Worm (Caenorhabditis elegans) whole organism, young adult: ENCODE measurements around the gene Y71H2AM.6.
A peak's percentile ranks its signal among the peaks of the same experiment; 100 is the strongest.

Experiments
- B0019.2 ChIP-seq: fragments of 200-800 bp; sonication (Bioruptor generic); conservative IDR thresholded peaks from 2 replicates; pipeline ENCODE4 v1.3.6; 2022; ENCODE audit warnings: missing genetic modification reagents, missing genetic modification characterization, missing compliant biosample characterization
- B0261.1 ChIP-seq: sonication (generic microtip); optimal IDR thresholded peaks from 2 replicates; lab custom pipeline; 2016; ENCODE audit warnings: mild to moderate bottlenecking, missing genetic modification characterization, moderate library complexity, missing compliant biosample characterization
- C17E4.6 ChIP-seq: fragments of 200-800 bp; sonication (Bioruptor generic); IDR thresholded peaks from 2 replicates; pipeline ENCODE4 v1.3.6; 2022; ENCODE audit warnings: missing genetic modification reagents, missing genetic modification characterization, missing compliant biosample characterization
- F33H1.4 ChIP-seq: fragments of 200-800 bp; sonication (Bioruptor generic); IDR thresholded peaks from 2 replicates; pipeline ENCODE4 v1.3.6; 2022; ENCODE audit warnings: missing genetic modification reagents, missing genetic modification characterization, missing compliant biosample characterization
- F37B4.10 ChIP-seq: fragments of 200-800 bp; sonication (Bioruptor generic); IDR thresholded peaks from 2 replicates; pipeline ENCODE4 v1.3.6; 2022; ENCODE audit warnings: missing genetic modification characterization, missing compliant biosample characterization
- F52B5.7 ChIP-seq: sonication (generic microtip); optimal IDR thresholded peaks from 2 replicates; lab custom pipeline; 2016; ENCODE audit warnings: mild to moderate bottlenecking, missing genetic modification characterization, missing compliant biosample characterization
- F57C9.4 ChIP-seq: sonication (generic microtip); optimal IDR thresholded peaks from 2 replicates; lab custom pipeline; 2017; ENCODE audit warnings: mild to moderate bottlenecking, missing genetic modification characterization, missing compliant biosample characterization
- K12H6.12 ChIP-seq: fragments of 200-800 bp; sonication (Bioruptor generic); optimal IDR thresholded peaks from 2 replicates; lab custom pipeline; 2018; ENCODE audit warnings: mild to moderate bottlenecking, missing genetic modification characterization, missing compliant biosample characterization
- T07F8.4 ChIP-seq: sonication (generic microtip); optimal IDR thresholded peaks from 2 replicates; lab custom pipeline; 2016; ENCODE audit warnings: mild to moderate bottlenecking, missing genetic modification characterization, moderate library complexity, missing compliant biosample characterization
- Y53G8AR.9 ChIP-seq: fragments of 200-800 bp; sonication (Bioruptor generic); conservative IDR thresholded peaks from 2 replicates; pipeline ENCODE4 v1.3.6; 2022; ENCODE audit warnings: missing genetic modification reagents, missing genetic modification characterization, missing compliant biosample characterization
- Y67H2A.10 ChIP-seq: fragments of 200-800 bp; sonication (Bioruptor generic); conservative IDR thresholded peaks from 2 replicates; pipeline ENCODE4 v1.3.6; 2022; ENCODE audit warnings: missing genetic modification reagents, missing genetic modification characterization, missing compliant biosample characterization
- Y79H2A.3 ChIP-seq: fragments of 200-800 bp; sonication (Bioruptor generic); conservative IDR thresholded peaks from 2 replicates; pipeline ENCODE4 v1.3.6; 2022; ENCODE audit warnings: missing genetic modification reagents, missing genetic modification characterization, missing compliant biosample characterization
- ZK185.1 ChIP-seq: sonication (generic microtip); optimal IDR thresholded peaks from 2 replicates; lab custom pipeline; 2016; ENCODE audit warnings: mild to moderate bottlenecking, missing genetic modification characterization, missing compliant biosample characterization; ENCODE audit not compliant: poor library complexity, severe bottlenecking
- akir-1 ChIP-seq: fragments of 200-800 bp; sonication (Bioruptor generic); optimal IDR thresholded peaks from 2 replicates; lab custom pipeline; 2018; ENCODE audit warnings: mild to moderate bottlenecking, missing genetic modification characterization, moderate library complexity, missing compliant biosample characterization
- ama-1 ChIP-seq, 3 experiments: fragments of 150-350 bp in 1 of 3; sonication (generic microtip) in 2 of 3; optimal IDR thresholded peaks; 2 replicates each; lab custom pipeline; 2014 to 2018; ENCODE audit warnings: missing biosample characterization in 2 of 3, missing genetic modification characterization in 2 of 3, missing genetic modification reagents in 2 of 3
- bed-1 ChIP-seq: fragments of 200-800 bp; sonication (Bioruptor generic); IDR thresholded peaks from 2 replicates; pipeline ENCODE4 v1.3.6; 2022; ENCODE audit warnings: missing genetic modification reagents, missing genetic modification characterization, missing compliant biosample characterization
- ccch-3 ChIP-seq: fragments of 200-800 bp; sonication (Bioruptor generic); optimal IDR thresholded peaks from 2 replicates; lab custom pipeline; 2018; ENCODE audit warnings: mild to moderate bottlenecking, missing genetic modification characterization, missing compliant biosample characterization
- ceh-100 ChIP-seq: fragments of 200-800 bp; sonication (Bioruptor generic); IDR thresholded peaks from 2 replicates; pipeline ENCODE4 v1.3.6; 2022; ENCODE audit warnings: missing genetic modification reagents, missing genetic modification characterization, missing compliant biosample characterization
- ceh-27 ChIP-seq: fragments of 200-800 bp; sonication (Bioruptor generic); optimal IDR thresholded peaks from 2 replicates; lab custom pipeline; 2018; ENCODE audit warnings: mild to moderate bottlenecking, missing genetic modification characterization, moderate library complexity, missing compliant biosample characterization
- ceh-91 ChIP-seq: fragments of 200-800 bp; sonication (Bioruptor generic); IDR thresholded peaks from 2 replicates; pipeline ENCODE4 v1.3.6; 2022; ENCODE audit warnings: missing genetic modification reagents, missing genetic modification characterization, missing compliant biosample characterization
- dox-1 ChIP-seq: fragments of 200-800 bp; sonication (Bioruptor generic); IDR thresholded peaks from 2 replicates; pipeline ENCODE4 v1.3.6; 2022; ENCODE audit warnings: missing genetic modification reagents, missing genetic modification characterization, missing compliant biosample characterization
- dpl-1 ChIP-seq: fragments of 150-350 bp; optimal IDR thresholded peaks from 2 replicates; lab custom pipeline; 2014; ENCODE audit warnings: missing biosample characterization, missing genetic modification reagents, missing genetic modification characterization
- efl-1 ChIP-seq: fragments of 150-350 bp; optimal IDR thresholded peaks from 2 replicates; lab custom pipeline; 2014; ENCODE audit warnings: missing biosample characterization, missing genetic modification reagents, missing genetic modification characterization
- egl-18 ChIP-seq: fragments of 200-800 bp; sonication (Bioruptor generic); IDR thresholded peaks from 2 replicates; pipeline ENCODE4 v1.3.6; 2022; ENCODE audit warnings: missing genetic modification reagents, missing genetic modification characterization, missing compliant biosample characterization
- egl-44 ChIP-seq: fragments of 200-800 bp; sonication (Bioruptor generic); IDR thresholded peaks from 2 replicates; pipeline ENCODE4 v1.3.6; 2022; ENCODE audit warnings: missing genetic modification reagents, missing genetic modification characterization, missing compliant biosample characterization
- egrh-3 ChIP-seq: fragments of 200-800 bp; sonication (Bioruptor generic); IDR thresholded peaks from 2 replicates; pipeline ENCODE4 v1.3.6; 2022; ENCODE audit warnings: missing genetic modification reagents, missing genetic modification characterization, missing compliant biosample characterization
- fkh-3 ChIP-seq: sonication (generic microtip); optimal IDR thresholded peaks from 2 replicates; lab custom pipeline; 2016; ENCODE audit warnings: mild to moderate bottlenecking, missing genetic modification characterization, missing compliant biosample characterization
- him-1 ChIP-seq: sonication (generic microtip); optimal IDR thresholded peaks from 2 replicates; lab custom pipeline; 2016; ENCODE audit warnings: missing genotype, missing genetic modification reagents, missing genetic modification characterization, missing compliant biosample characterization
- hlh-12 ChIP-seq: sonication (generic microtip); optimal IDR thresholded peaks from 2 replicates; lab custom pipeline; 2016; ENCODE audit warnings: missing genetic modification characterization, missing compliant biosample characterization
- hlh-26 ChIP-seq: fragments of 200-800 bp; sonication (Bioruptor generic); conservative IDR thresholded peaks from 2 replicates; pipeline ENCODE4 v1.3.6; 2022; ENCODE audit warnings: missing genetic modification reagents, missing genetic modification characterization, missing compliant biosample characterization
- let-526 ChIP-seq: fragments of 200-800 bp; sonication (Bioruptor generic); IDR thresholded peaks from 2 replicates; pipeline ENCODE4 v1.3.6; 2022; ENCODE audit warnings: missing genetic modification reagents, missing genetic modification characterization, missing compliant biosample characterization
- madf-8 ChIP-seq: fragments of 200-800 bp; sonication (Bioruptor generic); conservative IDR thresholded peaks from 2 replicates; pipeline ENCODE4 v1.3.6; 2022; ENCODE audit warnings: missing genetic modification reagents, missing genetic modification characterization, missing compliant biosample characterization
- mcd-1 ChIP-seq: fragments of 200-800 bp; sonication (Bioruptor generic); IDR thresholded peaks from 2 replicates; pipeline ENCODE4 v1.3.6; 2022; ENCODE audit warnings: missing genetic modification reagents, missing genetic modification characterization, missing compliant biosample characterization
- mel-28 ChIP-seq: sonication (generic microtip); optimal IDR thresholded peaks from 2 replicates; lab custom pipeline; 2016; ENCODE audit warnings: borderline replicate concordance, mild to moderate bottlenecking, missing genetic modification characterization, missing compliant biosample characterization
- mxl-1 ChIP-seq: sonication (generic microtip); optimal IDR thresholded peaks from 2 replicates; lab custom pipeline; 2016; ENCODE audit warnings: missing genetic modification characterization, missing compliant biosample characterization
- nfya-1 ChIP-seq: sonication (generic microtip); optimal IDR thresholded peaks from 2 replicates; lab custom pipeline; 2017; ENCODE audit warnings: antibody characterized with exemption, missing compliant biosample characterization, missing genetic modification characterization, borderline replicate concordance; ENCODE audit not compliant: insufficient read depth
- nhr-80 ChIP-seq: sonication (generic microtip); optimal IDR thresholded peaks from 2 replicates; lab custom pipeline; 2016; ENCODE audit warnings: missing genetic modification characterization, missing compliant biosample characterization
- pbrm-1 ChIP-seq: fragments of 200-800 bp; sonication (Bioruptor generic); IDR thresholded peaks from 2 replicates; pipeline ENCODE4 v1.3.6; 2022; ENCODE audit warnings: missing genetic modification reagents, missing genetic modification characterization, missing compliant biosample characterization
- rcor-1 ChIP-seq: fragments of 200-800 bp; sonication (Bioruptor generic); IDR thresholded peaks from 2 replicates; pipeline ENCODE4 v1.3.6; 2022; ENCODE audit warnings: missing genetic modification reagents, missing genetic modification characterization, missing compliant biosample characterization
- rec-8 ChIP-seq, 2 experiments: sonication (generic microtip); optimal IDR thresholded peaks; 2 replicates each; lab custom pipeline; 2016; ENCODE audit warnings: mild to moderate bottlenecking in 2 of 2, missing genetic modification characterization in 2 of 2, missing genetic modification reagents in 2 of 2, missing genotype in 2 of 2, missing biosample characterization in 1 of 2, missing compliant biosample characterization in 1 of 2, moderate library complexity in 1 of 2
- sdz-38 ChIP-seq: sonication (generic microtip); optimal IDR thresholded peaks from 2 replicates; lab custom pipeline; 2016; ENCODE audit warnings: missing genotype, missing genetic modification characterization, missing compliant biosample characterization
- snpc-1.1 ChIP-seq: sonication (generic microtip); optimal IDR thresholded peaks from 2 replicates; lab custom pipeline; 2017; ENCODE audit warnings: missing genetic modification characterization, mild to moderate bottlenecking, missing compliant biosample characterization, antibody characterized with exemption, moderate library complexity, missing genotype, missing genetic modification reagents; ENCODE audit not compliant: insufficient read depth
- snpc-1.3 ChIP-seq: sonication (generic microtip); optimal IDR thresholded peaks from 2 replicates; lab custom pipeline; 2017; ENCODE audit warnings: missing genetic modification characterization, mild to moderate bottlenecking, missing compliant biosample characterization, antibody characterized with exemption, moderate library complexity, missing genotype, missing genetic modification reagents; ENCODE audit not compliant: insufficient read depth
- snpc-4 ChIP-seq, 5 experiments: fragments of 150-350 bp in 1 of 5; sonication (generic microtip) in 4 of 5; optimal IDR thresholded peaks; 2 replicates each; lab custom pipeline; 2014 to 2018; ENCODE audit warnings: missing genetic modification characterization in 5 of 5, missing biosample characterization in 3 of 5, antibody characterized with exemption in 2 of 5, mild to moderate bottlenecking in 2 of 5, missing compliant biosample characterization in 2 of 5, missing genotype in 2 of 5, moderate library complexity in 2 of 5, missing genetic modification reagents in 1 of 5
- sptf-2 ChIP-seq: fragments of 200-800 bp; sonication (Bioruptor generic); optimal IDR thresholded peaks from 2 replicates; lab custom pipeline; 2018; ENCODE audit warnings: mild to moderate bottlenecking, missing genetic modification characterization, missing compliant biosample characterization
- ztf-3 ChIP-seq: fragments of 200-800 bp; sonication (Bioruptor generic); optimal IDR thresholded peaks from 2 replicates; lab custom pipeline; 2018; ENCODE audit warnings: mild to moderate bottlenecking, missing genetic modification characterization, missing compliant biosample characterization
- ztf-6 ChIP-seq: fragments of 200-800 bp; sonication (Bioruptor generic); IDR thresholded peaks from 2 replicates; pipeline ENCODE4 v1.3.6; 2022; ENCODE audit warnings: missing genetic modification reagents, missing genetic modification characterization, missing compliant biosample characterization

Y71H2AM.6 gene

DNA sequence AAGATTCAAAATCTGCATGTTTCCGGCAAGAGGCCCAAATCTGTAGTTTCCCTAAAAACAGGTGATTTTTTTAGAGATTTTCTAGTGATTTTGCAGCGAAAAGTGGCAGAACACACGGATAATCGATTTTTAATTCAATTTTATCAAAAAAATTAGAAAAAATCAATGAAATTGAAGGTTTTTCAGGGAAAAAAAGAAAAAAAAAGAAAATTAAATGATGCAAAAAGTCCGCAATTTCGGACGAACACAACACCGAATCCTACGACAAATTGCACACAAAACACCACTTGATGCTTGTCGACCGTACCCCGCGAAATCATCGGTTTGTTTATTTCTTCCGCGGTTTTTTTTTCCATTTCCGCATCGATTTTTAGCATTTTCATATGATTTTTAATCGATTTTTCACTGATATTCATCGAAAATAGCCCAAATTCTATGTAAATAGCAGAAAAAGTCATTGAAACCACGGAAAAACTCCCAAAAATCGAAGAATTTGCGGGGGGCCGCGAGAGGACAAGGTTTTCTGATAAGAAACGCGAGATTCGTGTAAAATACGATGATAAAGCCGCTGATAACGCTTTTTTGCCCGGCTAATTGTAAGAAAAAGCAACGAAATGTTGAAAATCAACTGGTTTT, 34.2 kb downstream of the Y71H2AM.6 start, which contains the start of gene tufm-1 (continued):
- TF ChIP-seq mcd-1 (GFP tag; lab: Robert Waterston, UW) (peak; percentile 70), pbrm-1 (GFP tag; lab: Robert Waterston, UW) (no peak), rec-8 (tag; optimal IDR thresholded peaks at IDR 0.05; lab: Kevin White, UChicago) (no peak), nfya-1 (tag; lab: Kevin White, UChicago) (no peak), K12H6.12 (no peak), Y53G8AR.9 (GFP tag; lab: Robert Waterston, UW) (no peak), egl-18 (no peak), Y79H2A.3 (GFP tag; lab: Robert Waterston, UW) (no peak), let-526 (GFP tag; lab: Robert Waterston, UW) (no peak), fkh-3 (tag; lab: Kevin White, UChicago) (no peak), T07F8.4 (no peak), ZK185.1 (no peak), F52B5.7 (tag; lab: Kevin White, UChicago) (no peak), F57C9.4 (tag; lab: Kevin White, UChicago) (no peak), egl-44 (GFP tag; lab: Robert Waterston, UW) (no peak), F37B4.10 (no peak), B0019.2 (no peak), ama-1 (optimal IDR thresholded peaks at IDR 0.05; lab: Kevin White, UChicago) (no peak), ama-1 (GFP tag; optimal IDR thresholded peaks at IDR 0.05; lab: Kevin White, UChicago) (no peak), hlh-26 (GFP tag; lab: Robert Waterston, UW) (no peak), B0261.1 (tag; lab: Kevin White, UChicago) (no peak), efl-1 (GFP tag; lab: Kevin White, UChicago) (peak; percentile 71), egrh-3 (GFP tag; lab: Robert Waterston, UW) (no peak), dox-1 (GFP tag; lab: Robert Waterston, UW) (no peak), madf-8 (peak; percentile 39), snpc-1.3 (tag; lab: Kevin White, UChicago) (no peak), bed-1 (no peak), him-1 (tag; lab: Kevin White, UChicago) (no peak), dpl-1 (GFP tag; lab: Kevin White, UChicago) (peak; percentile 28), snpc-4 (GFP tag; optimal IDR thresholded peaks at IDR 0.05; lab: Kevin White, UChicago) (no peak), snpc-4 (tag; optimal IDR thresholded peaks at IDR 0.05; lab: Kevin White, UChicago) (peak in 1 of 4 experiments; percentile 33), ztf-6 (GFP tag; lab: Robert Waterston, UW) (no peak), mxl-1 (tag; lab: Kevin White, UChicago) (no peak), Y67H2A.10 (GFP tag; lab: Robert Waterston, UW) (no peak), ztf-3 (no peak), sdz-38 (tag; lab: Kevin White, UChicago) (no peak), ccch-3 (GFP tag; lab: Kevin White, UChicago) (no peak), rcor-1 (GFP tag; lab: Robert Waterston, UW) (no peak), nhr-80 (tag; lab: Kevin White, UChicago) (peak; percentile 13), snpc-1.1 (tag; lab: Kevin White, UChicago) (no peak), hlh-12 (tag; lab: Kevin White, UChicago) (no peak), C17E4.6 (no peak), ceh-91 (GFP tag; lab: Robert Waterston, UW) (peak; percentile 42; the same call in 1 of the 2 replicates), F33H1.4 (GFP tag; lab: Robert Waterston, UW) (peak; percentile 53), mel-28 (tag; lab: Kevin White, UChicago) (no peak), akir-1 (GFP tag; lab: Kevin White, UChicago) (no peak), sptf-2 (GFP tag; lab: Kevin White, UChicago) (no peak), ceh-100 (no peak), ceh-27 (GFP tag; lab: Kevin White, UChicago) (no peak)
